Fruit fly (Drosophila melanogaster): ENCODE measurements around the gene CG8173.

DNA sequence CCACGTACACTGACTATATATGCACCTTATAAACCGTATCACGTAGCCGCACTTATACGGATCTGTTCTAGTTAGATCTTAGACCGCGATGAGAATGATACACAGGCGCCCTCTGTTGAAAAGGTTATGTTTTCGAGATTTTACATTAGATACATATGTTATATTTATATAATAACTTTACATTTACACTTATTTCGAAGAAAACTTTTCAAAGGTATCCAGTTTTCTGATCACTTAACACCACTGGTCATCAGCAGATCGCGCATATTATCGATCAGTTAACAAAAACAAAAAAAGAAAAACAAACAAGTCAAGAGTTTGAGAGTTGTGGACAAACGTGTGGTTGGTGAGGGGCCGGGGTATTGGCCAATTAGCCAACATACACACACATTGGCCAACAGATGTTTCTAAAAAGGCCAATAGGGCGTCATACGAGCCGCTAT, 11.7 kb downstream of the CG8173 start:
- TF ChIP-seq Sin3A (optimal IDR thresholded peaks at IDR 0.05) (no peak), ttk (optimal IDR thresholded peaks at IDR 0.05) (no peak)

Data from Kc167 (cell line).